Worm (Caenorhabditis elegans) whole organism, L4 larva: Measurements from ENCODE around the gene ZC8.6.

ENCODE experiments used
- F26F4.8 ChIP-seq: fragments of 200-800 bp; sonication (Bioruptor generic); conservative IDR thresholded peaks from 2 replicates; pipeline ENCODE4 v1.3.6; 2022; ENCODE audit warnings: missing genetic modification characterization, missing compliant biosample characterization
- F37D6.2 ChIP-seq: sonication (generic microtip); optimal IDR thresholded peaks from 2 replicates; lab custom pipeline; 2016; ENCODE audit warnings: mild to moderate bottlenecking, missing genetic modification characterization, missing compliant biosample characterization
- R02D3.7 ChIP-seq: fragments of 150-350 bp; sonication (generic microtip); optimal IDR thresholded peaks from 3 replicates; lab custom pipeline; 2014; ENCODE audit warnings: missing biosample characterization, missing genetic modification characterization
- Y5F2A.4 ChIP-seq: fragments of 200-800 bp; sonication (Bioruptor generic); optimal IDR thresholded peaks from 2 replicates; lab custom pipeline; 2018; ENCODE audit warnings: mild to moderate bottlenecking, missing genetic modification characterization, missing compliant biosample characterization
- Y75B8A.6 ChIP-seq: fragments of 200-800 bp; sonication (Bioruptor generic); IDR thresholded peaks from 2 replicates; pipeline ENCODE4 v1.3.6; 2022; ENCODE audit warnings: missing genetic modification reagents, missing genetic modification characterization, missing compliant biosample characterization
- ZK337.2 ChIP-seq: fragments of 200-800 bp; sonication (Bioruptor generic); IDR thresholded peaks from 2 replicates; pipeline ENCODE4 v1.3.6; 2022; ENCODE audit warnings: missing genetic modification reagents, missing genetic modification characterization, missing compliant biosample characterization
- aly-2 ChIP-seq: sonication (generic microtip); optimal IDR thresholded peaks from 2 replicates; lab custom pipeline; 2018; ENCODE audit warnings: missing biosample characterization, missing genetic modification characterization
- ama-1 ChIP-seq: fragments of 150-350 bp; optimal IDR thresholded peaks from 2 replicates; lab custom pipeline; 2014; ENCODE audit warnings: inconsistent platforms, mixed read lengths
- attf-4 ChIP-seq: sonication (generic microtip); optimal IDR thresholded peaks from 3 replicates; lab custom pipeline; 2017; ENCODE audit warnings: missing biosample characterization, missing genetic modification characterization
- ceh-20 ChIP-seq: fragments of 200-800 bp; sonication (Bioruptor generic); IDR thresholded peaks from 2 replicates; pipeline ENCODE4 v1.3.6; 2022; ENCODE audit warnings: missing genetic modification reagents, missing genetic modification characterization, missing compliant biosample characterization
- cey-2 ChIP-seq: sonication (generic microtip); optimal IDR thresholded peaks from 3 replicates; lab custom pipeline; 2017; ENCODE audit warnings: missing genetic modification characterization, mild to moderate bottlenecking, missing compliant biosample characterization, antibody characterized with exemption, borderline replicate concordance; ENCODE audit not compliant: insufficient read depth
- ctbp-1 ChIP-seq: fragments of 200-800 bp; sonication (Bioruptor generic); IDR thresholded peaks from 2 replicates; pipeline ENCODE4 v1.3.6; 2022; ENCODE audit warnings: missing genetic modification reagents, missing genetic modification characterization, missing compliant biosample characterization
- daf-16 ChIP-seq, 3 experiments: sonication (generic microtip); optimal IDR thresholded peaks; 2 replicates each; lab custom pipeline; 2016 to 2017; ENCODE audit warnings: missing genetic modification characterization in 3 of 3, missing genetic modification reagents in 3 of 3, mild to moderate bottlenecking in 2 of 3, missing compliant biosample characterization in 2 of 3, missing biosample characterization in 1 of 3, moderate library complexity in 1 of 3
- daf-19 ChIP-seq: fragments of 200-800 bp; sonication (Bioruptor generic); conservative IDR thresholded peaks from 2 replicates; pipeline ENCODE4 v1.3.6; 2022; ENCODE audit warnings: missing genetic modification characterization, missing compliant biosample characterization
- dmd-6 ChIP-seq: fragments of 200-800 bp; sonication (Bioruptor generic); IDR thresholded peaks from 2 replicates; pipeline ENCODE4 v1.3.6; 2022; ENCODE audit warnings: missing genetic modification reagents, missing genetic modification characterization, missing compliant biosample characterization
- dmd-9 ChIP-seq: fragments of 200-800 bp; sonication (Bioruptor generic); IDR thresholded peaks from 2 replicates; pipeline ENCODE4 v1.3.6; 2022; ENCODE audit warnings: missing genetic modification reagents, missing genetic modification characterization, missing compliant biosample characterization
- dpl-1 ChIP-seq: fragments of 150-350 bp; optimal IDR thresholded peaks from 2 replicates; lab custom pipeline; 2014; ENCODE audit warnings: missing biosample characterization, missing genetic modification reagents, missing genetic modification characterization
- egl-43 ChIP-seq: fragments of 200-800 bp; sonication (Bioruptor generic); IDR thresholded peaks from 2 replicates; pipeline ENCODE4 v1.3.6; 2022; ENCODE audit warnings: missing genetic modification reagents, missing genetic modification characterization, missing compliant biosample characterization
- fkh-10 ChIP-seq: fragments of 150-350 bp; optimal IDR thresholded peaks from 2 replicates; lab custom pipeline; 2014; ENCODE audit warnings: missing biosample characterization, missing genetic modification reagents, missing genetic modification characterization
- hlh-30 ChIP-seq: sonication (generic microtip); optimal IDR thresholded peaks from 2 replicates; lab custom pipeline; 2017; ENCODE audit warnings: antibody characterized with exemption, mild to moderate bottlenecking, missing genetic modification characterization, missing compliant biosample characterization; ENCODE audit not compliant: insufficient read depth
- hmg-1.1 ChIP-seq: fragments of 200-800 bp; sonication (Bioruptor generic); IDR thresholded peaks from 2 replicates; pipeline ENCODE4 v1.3.6; 2022; ENCODE audit warnings: missing genetic modification reagents, missing genetic modification characterization, missing compliant biosample characterization
- jun-1 ChIP-seq: fragments of 150-350 bp; optimal IDR thresholded peaks from 2 replicates; lab custom pipeline; 2014; ENCODE audit warnings: missing biosample characterization, missing genetic modification reagents, missing genetic modification characterization
- lim-7 ChIP-seq: fragments of 200-800 bp; sonication (Bioruptor generic); IDR thresholded peaks from 2 replicates; pipeline ENCODE4 v1.3.6; 2022; ENCODE audit warnings: missing genetic modification characterization, missing compliant biosample characterization
- lin-1 ChIP-seq: fragments of 200-800 bp; sonication (Bioruptor generic); IDR thresholded peaks from 2 replicates; pipeline ENCODE4 v1.3.6; 2022; ENCODE audit warnings: missing genetic modification reagents, missing genetic modification characterization, missing compliant biosample characterization
- lin-15B ChIP-seq: fragments of 150-350 bp; sonication (generic microtip); optimal IDR thresholded peaks from 3 replicates; lab custom pipeline; 2014; ENCODE audit warnings: missing biosample characterization, missing genetic modification characterization
- lin-38 ChIP-seq: fragments of 200-800 bp; sonication (Bioruptor generic); IDR thresholded peaks from 2 replicates; pipeline ENCODE4 v1.3.6; 2022; ENCODE audit warnings: missing genetic modification reagents, missing genetic modification characterization, missing compliant biosample characterization
- lir-3 ChIP-seq: sonication (generic microtip); optimal IDR thresholded peaks from 2 replicates; lab custom pipeline; 2016; ENCODE audit warnings: mild to moderate bottlenecking, missing genetic modification characterization, missing compliant biosample characterization
- lsy-2 ChIP-seq, 2 experiments: fragments of 150-350 bp in 1 of 2; sonication (generic microtip) in 1 of 2; optimal IDR thresholded peaks; 2 replicates each; lab custom pipeline; 2014 to 2017; ENCODE audit warnings: missing biosample characterization in 2 of 2, missing genetic modification characterization in 2 of 2
- mdl-1 ChIP-seq, 2 experiments: fragments of 150-350 bp in 1 of 2; sonication (generic microtip) in 1 of 2; optimal IDR thresholded peaks; 2 replicates each; lab custom pipeline; 2014 to 2017; ENCODE audit warnings: missing biosample characterization in 2 of 2, missing genetic modification characterization in 2 of 2
- mdt-29 ChIP-seq: fragments of 200-800 bp; sonication (Bioruptor generic); IDR thresholded peaks from 2 replicates; pipeline ENCODE4 v1.3.6; 2022; ENCODE audit warnings: missing genetic modification reagents, missing genetic modification characterization, missing compliant biosample characterization
- mep-1 ChIP-seq: fragments of 150-350 bp; sonication (generic microtip); optimal IDR thresholded peaks from 3 replicates; lab custom pipeline; 2014; ENCODE audit warnings: missing biosample characterization, missing genetic modification characterization
- mes-2 ChIP-seq: sonication (generic microtip); optimal IDR thresholded peaks from 2 replicates; lab custom pipeline; 2016; ENCODE audit warnings: missing genotype, mild to moderate bottlenecking, missing genetic modification characterization, missing compliant biosample characterization; ENCODE audit not compliant: poor library complexity, severe bottlenecking
- mxl-2 ChIP-seq: fragments of 200-800 bp; sonication (Bioruptor generic); conservative IDR thresholded peaks from 2 replicates; pipeline ENCODE4 v1.3.6; 2022; ENCODE audit warnings: missing genetic modification reagents, missing genetic modification characterization, missing compliant biosample characterization
- nhr-10 ChIP-seq: fragments of 150-350 bp; optimal IDR thresholded peaks from 2 replicates; lab custom pipeline; 2014; ENCODE audit warnings: missing biosample characterization, missing genetic modification characterization
- nhr-11 ChIP-seq: fragments of 150-350 bp; optimal IDR thresholded peaks from 2 replicates; lab custom pipeline; 2014; ENCODE audit warnings: missing biosample characterization, missing genetic modification characterization
- nhr-111 ChIP-seq: fragments of 200-800 bp; sonication (Bioruptor generic); optimal IDR thresholded peaks from 2 replicates; lab custom pipeline; 2018; ENCODE audit warnings: mild to moderate bottlenecking, missing genetic modification characterization, missing compliant biosample characterization
- nhr-28 ChIP-seq: fragments of 150-350 bp; optimal IDR thresholded peaks from 2 replicates; lab custom pipeline; 2014; ENCODE audit warnings: missing biosample characterization, missing genetic modification characterization
- nhr-41 ChIP-seq: fragments of 200-800 bp; sonication (Bioruptor generic); IDR thresholded peaks from 2 replicates; pipeline ENCODE4 v1.3.6; 2022; ENCODE audit warnings: missing genetic modification reagents, missing genetic modification characterization, missing compliant biosample characterization
- nhr-48 ChIP-seq: sonication (generic microtip); optimal IDR thresholded peaks from 2 replicates; lab custom pipeline; 2016; ENCODE audit warnings: mild to moderate bottlenecking, missing genetic modification characterization, missing compliant biosample characterization
- nhr-6 ChIP-seq: fragments of 150-350 bp; optimal IDR thresholded peaks from 2 replicates; lab custom pipeline; 2014; ENCODE audit warnings: missing biosample characterization, missing genetic modification characterization
- nhr-76 ChIP-seq: fragments of 150-350 bp; optimal IDR thresholded peaks from 2 replicates; lab custom pipeline; 2014; ENCODE audit warnings: missing biosample characterization, missing genetic modification characterization
- nhr-77 ChIP-seq: fragments of 150-350 bp; optimal IDR thresholded peaks from 2 replicates; lab custom pipeline; 2014; ENCODE audit warnings: missing biosample characterization, missing genetic modification characterization
- php-3 ChIP-seq: fragments of 200-800 bp; sonication (Bioruptor generic); IDR thresholded peaks from 2 replicates; pipeline ENCODE4 v1.3.6; 2022; ENCODE audit warnings: missing genetic modification reagents, missing genetic modification characterization, missing compliant biosample characterization
- rbr-2 ChIP-seq: sonication (generic microtip); optimal IDR thresholded peaks from 2 replicates; lab custom pipeline; 2016; ENCODE audit warnings: missing genotype, missing genetic modification characterization, missing compliant biosample characterization
- saeg-2 ChIP-seq: fragments of 200-800 bp; sonication (Bioruptor generic); IDR thresholded peaks from 2 replicates; pipeline ENCODE4 v1.3.6; 2022; ENCODE audit warnings: missing genetic modification reagents, missing genetic modification characterization, missing compliant biosample characterization
- snpc-4 ChIP-seq: fragments of 150-350 bp; optimal IDR thresholded peaks from 2 replicates; lab custom pipeline; 2014; ENCODE audit warnings: missing biosample characterization, missing genetic modification characterization
- spr-3 ChIP-seq: fragments of 200-800 bp; sonication (Bioruptor generic); optimal IDR thresholded peaks from 2 replicates; lab custom pipeline; 2018; ENCODE audit warnings: mild to moderate bottlenecking, missing genetic modification characterization, missing compliant biosample characterization
- tra-1 ChIP-seq: fragments of 200-800 bp; sonication (Bioruptor generic); IDR thresholded peaks from 2 replicates; pipeline ENCODE4 v1.3.6; 2022; ENCODE audit warnings: missing genetic modification reagents, missing genetic modification characterization, missing compliant biosample characterization
- zip-2 ChIP-seq: fragments of 150-350 bp; optimal IDR thresholded peaks from 2 replicates; lab custom pipeline; 2014; ENCODE audit warnings: missing biosample characterization, missing genetic modification characterization

The ZC8.6 gene

ce11 chrX:4970863-4971345 lies 26.5 kb downstream of the ZC8.6 start, which contains the start of gene calu-1 (continued):
- TF ChIP-seq mdt-29 (peak; percentile 54; the same call in 1 of the 2 replicates), Y5F2A.4 (GFP tag; lab: Kevin White, UChicago) (no peak), lir-3 (tag; lab: Kevin White, UChicago) (no peak), snpc-4 (tag; lab: Kevin White, UChicago) (no peak)

DNA sequence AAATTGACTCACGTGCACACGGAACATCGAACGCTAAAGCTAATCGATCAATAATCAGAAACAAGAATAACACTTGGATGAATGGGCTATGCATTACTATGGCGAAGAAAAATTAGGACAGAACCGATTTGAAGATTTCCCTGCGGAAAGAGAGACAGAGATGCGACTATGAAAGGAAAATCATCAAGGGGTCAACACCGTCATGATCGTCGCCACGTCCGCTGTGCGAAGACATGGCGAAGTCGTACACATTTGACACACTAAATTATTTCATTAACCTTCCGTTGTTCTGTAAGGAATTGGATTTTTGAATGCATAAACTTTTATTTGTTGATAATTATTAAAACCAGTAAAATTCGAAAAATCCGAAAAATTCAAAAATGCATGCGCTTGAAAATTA lies 28.2 kb downstream of the ZC8.6 start, which contains the start of gene M03F4.6:
Gene M03F4.6 (minus strand): TSS at position 101 of the 400 bp plus-strand sequence.
- TF ChIP-seq tra-1 (GFP tag; lab: Robert Waterston, UW) (peak; percentile 64; the same call in 1 of the 2 replicates), nhr-76 (tag; lab: Kevin White, UChicago) (no peak), lin-15B (tag; lab: Kevin White, UChicago) (no peak), nhr-48 (no peak), jun-1 (tag; lab: Kevin White, UChicago) (no peak), egl-43 (GFP tag; lab: Robert Waterston, UW) (no peak), hmg-1.1 (GFP tag; lab: Robert Waterston, UW) (peak; percentile 55; the same call in 1 of the 2 replicates), snpc-4 (tag; lab: Kevin White, UChicago) (no peak), spr-3 (no peak), rbr-2 (no peak), daf-19 (GFP tag; lab: Robert Waterston, UW) (no peak), R02D3.7 (no peak), zip-2 (tag; lab: Kevin White, UChicago) (no peak), nhr-111 (GFP tag; lab: Kevin White, UChicago) (no peak), lin-38 (peak; percentile 43), F37D6.2 (tag; lab: Kevin White, UChicago) (no peak), dpl-1 (no peak), ZK337.2 (GFP tag; lab: Robert Waterston, UW) (no peak), php-3 (GFP tag; lab: Robert Waterston, UW) (peak; percentile 57), daf-16 (GFP tag; optimal IDR thresholded peaks at IDR 0.05; lab: Kevin White, UChicago) (peak; percentile 53 to 56), daf-16 (tag; optimal IDR thresholded peaks at IDR 0.05; lab: Kevin White, UChicago) (no peak), aly-2 (tag; lab: Kevin White, UChicago) (no peak), mep-1 (tag; lab: Kevin White, UChicago) (peak; percentile 22), F26F4.8 (GFP tag; lab: Robert Waterston, UW) (no peak), attf-4 (no peak), nhr-28 (tag; lab: Kevin White, UChicago) (no peak), mdl-1 (tag; optimal IDR thresholded peaks at IDR 0.05; lab: Kevin White, UChicago) (no peak), mdt-29 (0 out of 2 replicates have a peak, but pooled peaks have one; percentile 46), mxl-2 (GFP tag; lab: Robert Waterston, UW) (no peak), hlh-30 (no peak), nhr-41 (GFP tag; lab: Robert Waterston, UW) (no peak), nhr-77 (tag; lab: Kevin White, UChicago) (no peak), ctbp-1 (GFP tag; lab: Robert Waterston, UW) (no peak), ceh-20 (GFP tag; lab: Robert Waterston, UW) (peak; percentile 37; the same call in 1 of the 2 replicates), lim-7 (GFP tag; lab: Robert Waterston, UW) (no peak), saeg-2 (no peak), dmd-9 (GFP tag; lab: Robert Waterston, UW) (no peak), dmd-6 (GFP tag; lab: Robert Waterston, UW) (peak; percentile 42), Y5F2A.4 (GFP tag; lab: Kevin White, UChicago) (no peak), nhr-10 (tag; lab: Kevin White, UChicago) (no peak), nhr-6 (tag; lab: Kevin White, UChicago) (no peak), Y75B8A.6 (GFP tag; lab: Robert Waterston, UW) (peak; percentile 65), fkh-10 (no peak), lin-1 (GFP tag; lab: Robert Waterston, UW) (no peak), lsy-2 (tag; optimal IDR thresholded peaks at IDR 0.05; lab: Kevin White, UChicago) (peak in 1 of 2 experiments; percentile 56), ama-1 (lab: Kevin White, UChicago) (no peak), mes-2 (tag; lab: Kevin White, UChicago) (peak; percentile 3), nhr-11 (tag; lab: Kevin White, UChicago) (no peak), cey-2 (tag; lab: Kevin White, UChicago) (no peak)
